Worm (Caenorhabditis elegans): ENCODE results near the gene cutl-18.
A peak's percentile ranks its signal among the peaks of the same experiment; 100 is the strongest.

Gene cutl-18

DNA sequence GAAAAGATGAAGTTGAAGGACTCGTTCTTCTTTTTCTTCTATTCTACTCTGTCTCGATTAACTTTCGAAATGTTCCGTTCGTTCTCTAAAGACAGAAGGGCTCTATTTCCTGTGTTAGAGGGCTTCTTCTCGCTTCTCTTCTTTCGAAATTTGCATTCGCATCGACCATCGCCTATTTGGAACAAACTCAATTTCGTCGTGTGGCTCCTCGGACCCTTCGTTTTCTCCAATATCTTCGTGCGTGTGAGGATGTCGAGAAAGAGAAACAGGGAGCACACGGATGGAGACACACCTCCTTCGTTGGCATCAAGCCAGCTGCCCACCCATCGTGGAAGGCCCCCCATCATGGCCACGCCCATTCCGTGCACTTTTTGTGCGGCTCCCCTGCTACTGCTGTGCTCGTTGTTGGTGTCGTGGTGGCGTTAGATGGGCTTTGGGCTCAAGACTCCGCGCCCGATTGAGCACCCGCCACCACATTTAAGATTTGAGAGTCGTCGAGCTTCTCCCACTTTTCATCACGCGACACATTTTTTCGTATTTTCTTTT is 24.5 kb upstream of the cutl-18 start:
- TF ChIP-seq klf-2 (GFP tag; conservative IDR thresholded peaks at IDR 0.05) (peak; percentile 62; the same call in 1 of the 2 replicates), tab-1 (GFP tag; IDR thresholded peaks at IDR 0.05) (no peak), ref-1 (GFP tag; conservative IDR thresholded peaks at IDR 0.05) (no peak), cog-1 (tag; optimal IDR thresholded peaks at IDR 0.05) (no peak), T22C8.4 (GFP tag; IDR thresholded peaks at IDR 0.05) (no peak), ztf-23 (GFP tag; IDR thresholded peaks at IDR 0.05) (no peak), ztf-29 (GFP tag; IDR thresholded peaks at IDR 0.05) (no peak)

DNA sequence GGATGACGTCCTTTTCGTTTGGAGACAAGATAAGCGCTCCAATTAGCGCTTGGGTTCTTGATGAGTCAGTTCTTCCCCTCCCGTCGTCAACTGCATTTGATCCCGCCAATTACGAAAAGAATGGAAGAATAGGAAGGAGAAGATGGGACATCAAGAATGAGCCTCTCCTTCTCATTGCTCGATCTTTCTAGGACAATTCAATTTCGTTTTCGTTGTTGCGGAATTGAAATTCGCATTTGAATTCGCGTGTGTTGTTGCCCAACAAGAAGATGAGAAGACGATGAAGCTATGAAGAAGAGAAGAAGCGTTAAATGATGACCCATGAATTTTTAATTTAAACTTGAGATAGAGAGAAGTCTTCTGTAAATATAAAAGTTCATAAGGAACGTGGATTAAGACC is 20.2 kb upstream of the cutl-18 start:
- TF ChIP-seq ref-1 (GFP tag; conservative IDR thresholded peaks at IDR 0.05) (no peak), med-1 (GFP tag; optimal IDR thresholded peaks at IDR 0.05; ENCODE audit: insufficient read depth) (no peak), flt-1 (GFP tag; IDR thresholded peaks at IDR 0.05) (no peak), klf-2 (GFP tag; conservative IDR thresholded peaks at IDR 0.05) (no peak), tab-1 (GFP tag; IDR thresholded peaks at IDR 0.05) (no peak), ztf-29 (GFP tag; IDR thresholded peaks at IDR 0.05) (no peak), cog-1 (tag; optimal IDR thresholded peaks at IDR 0.05) (no peak), T22C8.4 (GFP tag; IDR thresholded peaks at IDR 0.05) (no peak), ztf-23 (GFP tag; IDR thresholded peaks at IDR 0.05) (no peak)

DNA sequence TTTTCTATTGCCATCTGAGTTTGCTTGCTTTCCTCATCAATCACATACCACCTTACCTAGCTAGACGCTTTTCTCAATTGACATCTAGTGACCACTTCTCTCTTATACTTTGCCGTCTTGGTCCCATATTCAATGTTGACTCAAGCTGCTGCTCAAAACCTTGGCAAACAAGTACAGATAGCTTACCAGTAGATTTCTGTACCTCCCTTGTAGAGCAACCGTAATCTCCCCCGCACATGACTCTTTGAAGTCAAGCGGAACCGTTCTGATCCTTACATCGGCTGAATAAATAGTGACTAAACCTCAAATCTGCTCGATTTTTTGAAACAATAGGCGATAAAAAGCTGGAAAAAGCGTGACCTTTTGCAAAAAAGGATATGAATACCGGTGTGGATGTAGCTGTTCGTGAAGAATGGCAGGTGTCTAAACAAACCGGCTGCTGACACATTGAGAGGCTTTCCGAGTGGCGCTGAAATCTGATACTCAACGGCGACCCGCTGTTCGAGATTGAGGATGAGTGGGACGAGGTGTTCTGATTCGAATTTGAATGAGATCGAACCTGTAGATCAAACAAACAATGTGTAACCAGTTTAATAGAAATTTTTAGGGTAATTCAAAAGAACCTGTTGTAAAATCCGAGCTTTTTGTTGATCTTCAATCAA is 19.2 kb upstream of the cutl-18 start:
- TF ChIP-seq ztf-29 (GFP tag; IDR thresholded peaks at IDR 0.05), result no peak
- no peak for TF ChIP-seq flt-1 (GFP tag; IDR thresholded peaks at IDR 0.05)
- no peak for TF ChIP-seq ztf-23 (GFP tag; IDR thresholded peaks at IDR 0.05)
- no peak for TF ChIP-seq tab-1 (GFP tag; IDR thresholded peaks at IDR 0.05)
- TF ChIP-seq cog-1 (tag; optimal IDR thresholded peaks at IDR 0.05), result no peak
- TF ChIP-seq med-1 (GFP tag; optimal IDR thresholded peaks at IDR 0.05; ENCODE audit: insufficient read depth), result no peak
- TF ChIP-seq ref-1 (GFP tag; conservative IDR thresholded peaks at IDR 0.05), result no peak
- no peak for TF ChIP-seq klf-2 (GFP tag; conservative IDR thresholded peaks at IDR 0.05)
- no peak for TF ChIP-seq T22C8.4 (GFP tag; IDR thresholded peaks at IDR 0.05)

DNA sequence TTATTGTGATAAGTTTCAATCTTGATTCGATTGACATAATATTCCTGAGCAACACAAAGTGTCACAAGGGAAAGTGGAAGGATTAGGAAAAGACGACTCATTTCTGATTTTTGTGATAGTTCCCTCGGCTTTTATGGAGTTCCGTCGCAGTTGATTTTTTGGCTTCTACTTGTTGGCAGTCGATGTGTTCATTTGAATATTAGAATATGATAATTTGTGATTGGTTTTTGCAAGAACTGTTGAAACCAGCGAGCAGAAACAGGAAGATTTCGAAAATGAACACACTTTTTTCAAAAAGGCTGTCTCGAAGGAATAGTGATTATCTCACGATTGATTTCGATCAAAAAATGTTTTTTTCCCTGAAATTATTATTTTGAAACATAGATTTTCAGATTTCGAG is 17.5 kb upstream of the cutl-18 start, which contains the start of gene T02E9.6:
TSS of gene T02E9.6 (minus strand) at position 101 of the 400 bp plus-strand sequence.
- TF ChIP-seq klf-2 (GFP tag; conservative IDR thresholded peaks at IDR 0.05) (no peak), cog-1 (tag; optimal IDR thresholded peaks at IDR 0.05) (no peak), tab-1 (GFP tag; IDR thresholded peaks at IDR 0.05) (no peak), T22C8.4 (GFP tag; IDR thresholded peaks at IDR 0.05) (no peak), ztf-23 (GFP tag; IDR thresholded peaks at IDR 0.05) (no peak), flt-1 (GFP tag; IDR thresholded peaks at IDR 0.05) (no peak)

DNA sequence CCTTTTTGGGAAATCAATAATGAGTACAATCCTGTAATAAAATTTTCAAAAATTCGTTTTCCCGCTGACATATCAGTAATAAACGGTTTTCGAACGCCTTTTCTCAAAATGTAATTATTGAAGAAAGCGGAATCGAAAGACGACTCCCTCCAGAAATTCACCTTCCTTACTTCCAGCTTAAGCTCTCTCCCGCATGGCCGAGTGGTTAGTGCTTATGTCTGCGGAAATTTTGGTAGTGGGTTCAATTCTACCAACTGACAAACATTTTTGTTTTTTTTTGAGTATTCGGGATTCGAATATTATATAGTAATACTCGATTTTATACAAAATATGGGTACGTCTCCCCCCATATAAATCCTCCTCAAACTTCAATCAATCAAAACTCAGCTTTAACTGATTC is 15.1 kb upstream of the cutl-18 start:
- TF ChIP-seq ztf-29 (GFP tag; IDR thresholded peaks at IDR 0.05), result 0 out of 2 replicates have a peak, but pooled peaks have one; percentile 41
- peak; percentile 26; the same call in 1 of the 2 replicates for TF ChIP-seq T22C8.4 (GFP tag; IDR thresholded peaks at IDR 0.05)

DNA sequence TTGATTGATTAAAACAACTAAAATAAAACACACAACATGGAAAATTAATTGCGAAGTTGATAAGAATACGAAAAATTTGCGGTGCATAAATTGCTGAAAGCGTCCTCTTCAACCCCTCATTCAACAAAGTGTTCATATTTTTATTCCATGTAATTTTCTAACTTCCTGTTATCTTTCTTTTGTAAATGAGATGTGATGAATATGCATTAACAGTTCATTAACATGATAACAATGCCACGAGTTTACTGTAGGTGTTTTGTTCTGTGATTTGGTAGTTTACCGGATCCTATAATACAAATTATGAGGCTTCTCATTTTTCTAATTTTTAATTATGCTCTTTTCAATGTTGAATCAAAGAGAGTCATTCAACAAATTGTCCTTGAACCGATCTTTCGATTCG is 12.4 kb upstream of the cutl-18 start, which contains the start of gene F47G9.6:
TSS of gene F47G9.6 (plus strand) at position 301 of the 400 bp plus-strand sequence.
- TF ChIP-seq klf-2 (GFP tag; conservative IDR thresholded peaks at IDR 0.05), result no peak
- no peak for TF ChIP-seq flt-1 (GFP tag; IDR thresholded peaks at IDR 0.05)
- TF ChIP-seq cog-1 (tag; optimal IDR thresholded peaks at IDR 0.05), result no peak
- no peak for TF ChIP-seq ztf-29 (GFP tag; IDR thresholded peaks at IDR 0.05)
- no peak for TF ChIP-seq tab-1 (GFP tag; IDR thresholded peaks at IDR 0.05)
- no peak for TF ChIP-seq ref-1 (GFP tag; conservative IDR thresholded peaks at IDR 0.05)
- TF ChIP-seq med-1 (GFP tag; optimal IDR thresholded peaks at IDR 0.05; ENCODE audit: insufficient read depth), result no peak
- TF ChIP-seq T22C8.4 (GFP tag; IDR thresholded peaks at IDR 0.05), result no peak
- TF ChIP-seq ztf-23 (GFP tag; IDR thresholded peaks at IDR 0.05), result no peak

DNA sequence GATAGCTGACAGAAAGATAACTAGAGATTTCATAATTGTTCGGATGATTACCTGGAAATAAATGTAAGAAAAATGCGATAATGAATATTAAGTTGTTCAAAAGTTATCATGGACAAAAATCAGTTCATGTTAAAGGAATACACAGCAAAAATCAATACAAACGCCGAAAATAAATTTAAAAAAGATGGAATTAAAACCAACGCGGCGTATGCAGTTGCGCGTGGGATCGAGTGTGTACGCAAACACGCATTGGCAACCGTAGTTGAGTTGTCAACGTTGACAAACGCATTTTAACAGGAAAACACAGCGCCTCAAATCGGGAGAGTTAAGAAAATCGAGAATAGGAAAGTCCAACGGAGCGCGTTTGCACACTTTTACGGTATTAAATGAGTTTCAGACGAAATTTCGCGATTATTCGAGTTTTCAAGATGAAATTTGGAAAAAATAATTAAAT is 10.2 kb upstream of the cutl-18 start, which contains the start of gene tmed-10:
TSS of gene tmed-10 (minus strand) at position 51 of the 454 bp plus-strand sequence.
- TF ChIP-seq ref-1 (GFP tag; conservative IDR thresholded peaks at IDR 0.05) (no peak), tab-1 (GFP tag; IDR thresholded peaks at IDR 0.05) (no peak), ztf-23 (GFP tag; IDR thresholded peaks at IDR 0.05) (peak; percentile 63; the same call in 1 of the 2 replicates), flt-1 (GFP tag; IDR thresholded peaks at IDR 0.05) (peak; percentile 55; the same call in 1 of the 2 replicates), T22C8.4 (GFP tag; IDR thresholded peaks at IDR 0.05) (0 out of 2 replicates have a peak, but pooled peaks have one; percentile 25)

DNA sequence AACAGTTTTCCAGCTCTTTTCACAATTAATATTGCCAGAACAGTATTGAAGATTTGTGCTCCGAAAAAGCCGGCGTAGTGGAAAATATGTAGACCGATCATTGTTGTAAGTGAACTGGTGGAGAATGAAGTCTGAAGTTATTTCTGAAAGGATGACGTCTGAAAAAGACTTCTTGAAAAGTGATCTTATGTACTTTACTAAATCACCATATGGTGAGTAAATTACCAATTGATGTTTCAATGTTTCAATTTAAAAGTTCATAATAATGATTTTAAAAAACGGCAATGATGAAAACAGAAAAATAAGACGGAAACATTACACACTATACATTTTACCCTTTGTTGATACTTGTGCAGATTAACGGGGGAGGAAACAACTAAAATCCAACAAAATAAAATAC is 7.0 kb upstream of the cutl-18 start, which contains the start of gene str-141:
TSS of gene str-141 (minus strand) at position 101 of the 400 bp plus-strand sequence.
- no peak for TF ChIP-seq med-1 (GFP tag; optimal IDR thresholded peaks at IDR 0.05; ENCODE audit: insufficient read depth)
- TF ChIP-seq flt-1 (GFP tag; IDR thresholded peaks at IDR 0.05), result no peak
- no peak for TF ChIP-seq ref-1 (GFP tag; conservative IDR thresholded peaks at IDR 0.05)
- no peak for TF ChIP-seq klf-2 (GFP tag; conservative IDR thresholded peaks at IDR 0.05)

DNA sequence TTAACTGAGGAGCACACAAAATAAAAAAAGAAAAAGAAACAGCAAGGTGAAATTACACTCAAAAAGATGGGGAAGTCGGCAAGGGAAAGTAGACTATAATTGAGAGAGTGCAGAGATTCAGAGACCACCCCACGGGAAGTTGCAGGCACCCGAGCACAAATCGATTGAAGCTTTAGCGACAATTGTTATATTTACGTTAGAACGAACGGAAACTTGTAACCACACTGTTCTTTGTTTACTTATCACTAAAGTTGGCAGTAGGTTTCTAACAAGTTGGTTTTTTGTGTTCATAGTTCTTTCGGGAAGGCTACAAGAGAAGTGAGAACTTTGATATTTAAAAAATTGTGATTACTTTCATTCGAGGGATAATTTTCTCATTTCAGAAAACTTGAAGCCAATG is 5.0 kb upstream of the cutl-18 start, which contains the start of gene F47G9.4:
TSS of gene F47G9.4 (minus strand) at position 98 of the 400 bp plus-strand sequence.
- TF ChIP-seq med-1 (GFP tag; optimal IDR thresholded peaks at IDR 0.05; ENCODE audit: insufficient read depth) (no peak), T22C8.4 (GFP tag; IDR thresholded peaks at IDR 0.05) (no peak), flt-1 (GFP tag; IDR thresholded peaks at IDR 0.05) (no peak), klf-2 (GFP tag; conservative IDR thresholded peaks at IDR 0.05) (no peak), ref-1 (GFP tag; conservative IDR thresholded peaks at IDR 0.05) (no peak), ztf-23 (GFP tag; IDR thresholded peaks at IDR 0.05) (no peak), tab-1 (GFP tag; IDR thresholded peaks at IDR 0.05) (no peak), ztf-29 (GFP tag; IDR thresholded peaks at IDR 0.05) (no peak), cog-1 (tag; optimal IDR thresholded peaks at IDR 0.05) (no peak)

DNA sequence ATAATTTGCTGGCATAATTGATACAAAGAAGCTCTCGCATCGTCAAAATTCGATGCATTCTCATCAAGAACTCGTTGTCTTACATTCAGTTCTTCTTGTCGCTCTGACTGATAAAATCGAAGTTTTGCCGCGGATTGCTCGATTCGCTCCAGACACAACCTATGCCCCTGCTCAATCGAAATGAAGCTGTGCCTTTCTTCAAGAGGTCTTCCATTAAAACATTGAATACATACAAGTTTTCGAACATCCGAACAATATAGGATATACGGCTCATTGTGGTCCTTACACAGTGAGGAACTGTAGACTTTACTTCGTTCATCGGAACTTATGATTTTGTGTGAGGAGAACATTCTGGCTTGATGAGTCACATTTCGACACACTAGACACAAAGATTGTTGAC is 4.2 kb upstream of the cutl-18 start:
- TF ChIP-seq cog-1 (tag; optimal IDR thresholded peaks at IDR 0.05) (no peak), med-1 (GFP tag; optimal IDR thresholded peaks at IDR 0.05; ENCODE audit: insufficient read depth) (no peak), klf-2 (GFP tag; conservative IDR thresholded peaks at IDR 0.05) (no peak), ztf-29 (GFP tag; IDR thresholded peaks at IDR 0.05) (no peak), ztf-23 (GFP tag; IDR thresholded peaks at IDR 0.05) (no peak), flt-1 (GFP tag; IDR thresholded peaks at IDR 0.05) (no peak), tab-1 (GFP tag; IDR thresholded peaks at IDR 0.05) (no peak), ref-1 (GFP tag; conservative IDR thresholded peaks at IDR 0.05) (no peak), T22C8.4 (GFP tag; IDR thresholded peaks at IDR 0.05) (no peak)

Data from whole organism, midembryonic.